Fruit fly (Drosophila melanogaster): Measurements from ENCODE around the gene RanBP3.

RanBP3 gene

DNA sequence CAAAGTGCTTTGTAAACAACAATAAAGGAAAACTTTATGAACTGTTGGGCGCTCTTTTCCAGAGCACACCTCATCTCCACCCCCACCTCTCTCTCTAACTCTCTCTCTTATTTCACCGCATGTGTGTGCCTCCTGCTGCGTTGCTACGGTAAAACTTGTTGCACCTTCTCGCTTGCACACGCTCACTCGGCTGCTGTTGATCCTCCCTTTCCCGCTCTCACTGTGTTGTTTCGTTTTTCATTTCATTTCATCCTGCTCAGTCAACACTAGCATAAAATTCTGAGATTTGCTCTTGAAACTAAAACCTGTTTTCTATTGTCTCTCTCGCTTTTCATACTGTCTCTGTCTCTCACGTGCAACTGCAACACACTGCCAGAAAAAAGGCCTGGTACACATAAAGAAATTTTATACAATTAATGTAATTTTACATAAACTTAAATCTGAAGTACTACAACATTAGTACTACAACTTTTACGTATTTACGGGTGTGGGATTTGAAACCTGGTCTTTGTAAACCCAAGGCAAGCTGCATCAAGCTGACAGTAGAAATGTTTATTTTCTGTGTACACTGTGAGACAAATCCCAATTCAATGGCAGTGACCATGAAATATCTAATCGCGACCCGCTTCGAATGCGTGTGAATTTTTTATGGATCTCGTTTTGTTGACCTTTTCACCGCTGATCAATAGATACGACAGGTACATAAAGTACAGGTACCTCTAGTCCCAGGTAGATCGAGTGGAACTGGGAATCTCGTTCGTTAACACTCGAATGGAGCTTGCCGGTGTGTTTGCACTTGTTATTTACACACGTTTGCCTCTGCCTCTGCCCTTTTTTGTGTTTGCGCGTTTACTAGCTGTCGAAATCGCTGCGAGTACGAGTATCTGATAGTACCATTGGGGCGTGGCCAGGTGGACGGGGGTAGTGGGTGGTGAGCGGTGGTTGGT is 30.1 kb upstream of the RanBP3 start (continued):
- TF ChIP-seq CG12391 (tag; optimal IDR thresholded peaks at IDR 0.05) (peak; percentile 94), BtbVII (GFP tag; optimal IDR thresholded peaks at IDR 0.05) (peak; percentile 79), cad (GFP tag; optimal IDR thresholded peaks at IDR 0.05) (peak; percentile 11), nmo (GFP tag; optimal IDR thresholded peaks at IDR 0.05) (peak; percentile 95), Lim3 (GFP tag; IDR thresholded peaks at IDR 0.05) (no peak), CG42726 (GFP tag; IDR thresholded peaks at IDR 0.05; ENCODE audit: partially characterized antibody) (no peak), tio (GFP tag; optimal IDR thresholded peaks at IDR 0.05) (peak; percentile 85), CG3847 (GFP tag; IDR thresholded peaks at IDR 0.05) (peak; percentile 50; the same call in 1 of the 2 replicates), CG1603 (tag; optimal IDR thresholded peaks at IDR 0.05) (peak; percentile 91), al (GFP tag; IDR thresholded peaks at IDR 0.05) (peak; percentile 24; the same call in 1 of the 2 replicates), Six4 (GFP tag; optimal IDR thresholded peaks at IDR 0.05) (peak; percentile 83), dysf (GFP tag; IDR thresholded peaks at IDR 0.05) (peak; percentile 74; the same call in 2 of the 3 replicates), Sin3A (optimal IDR thresholded peaks at IDR 0.05) (no peak), psq (GFP tag; optimal IDR thresholded peaks at IDR 0.05) (peak; percentile 52), CG17568 (GFP tag; optimal IDR thresholded peaks at IDR 0.05) (peak; percentile 73), chif (GFP tag; optimal IDR thresholded peaks at IDR 0.05) (peak; percentile 84 to 95), zfh2 (GFP tag; optimal IDR thresholded peaks at IDR 0.05) (no peak), CG8290 (GFP tag; optimal IDR thresholded peaks at IDR 0.05) (peak; percentile 74), CG8290 (tag; optimal IDR thresholded peaks at IDR 0.05) (peak; percentile 79 to 89), CG4360 (GFP tag; IDR thresholded peaks at IDR 0.05) (peak; percentile 30; the same call in 1 of the 2 replicates), crc (GFP tag; optimal IDR thresholded peaks at IDR 0.05) (peak; percentile 47), CG34422 (GFP tag; IDR thresholded peaks at IDR 0.05) (peak; percentile 77), CG8944 (GFP tag; optimal IDR thresholded peaks at IDR 0.05) (peak; percentile 73), ara (GFP tag; IDR thresholded peaks at IDR 0.05) (peak; percentile 93), Awh (GFP tag; IDR thresholded peaks at IDR 0.05) (peak; percentile 69), twi (tag; optimal IDR thresholded peaks at IDR 0.05) (peak; percentile 90), gcm2 (GFP tag; optimal IDR thresholded peaks at IDR 0.05) (peak; percentile 58), CG4854 (GFP tag; optimal IDR thresholded peaks at IDR 0.05) (peak; percentile 63), maf-S (GFP tag; optimal IDR thresholded peaks at IDR 0.05) (peak; percentile 60), CG32772 (GFP tag; IDR thresholded peaks at IDR 0.05) (peak; percentile 86), inv (GFP tag; IDR thresholded peaks at IDR 0.05; ENCODE audit: partially characterized antibody) (no peak), CG18764 (GFP tag; optimal IDR thresholded peaks at IDR 0.05) (peak; percentile 77), Hsf (GFP tag; optimal IDR thresholded peaks at IDR 0.05) (peak; percentile 90), HmgD (GFP tag; optimal IDR thresholded peaks at IDR 0.05) (peak; percentile 6), ATbp (GFP tag; optimal IDR thresholded peaks at IDR 0.05) (peak; percentile 89), CG18619 (GFP tag; optimal IDR thresholded peaks at IDR 0.05) (peak; percentile 76), CG12299 (tag; optimal IDR thresholded peaks at IDR 0.05) (peak; percentile 76), CG2875 (GFP tag; optimal IDR thresholded peaks at IDR 0.05) (peak; percentile 93), Asciz (GFP tag; optimal IDR thresholded peaks at IDR 0.05) (peak; percentile 81), CG14014 (GFP tag; IDR thresholded peaks at IDR 0.05) (peak; percentile 61; the same call in 1 of the 2 replicates), Xrp1 (GFP tag; IDR thresholded peaks at IDR 0.05) (peak; percentile 95), CHES-1-like (GFP tag; optimal IDR thresholded peaks at IDR 0.05) (peak; percentile 38), lov (optimal IDR thresholded peaks at IDR 0.05) (no peak), lov (GFP tag; IDR thresholded peaks at IDR 0.05) (peak; percentile 89), Side (GFP tag; optimal IDR thresholded peaks at IDR 0.05) (peak; percentile 55), cg (GFP tag; optimal IDR thresholded peaks at IDR 0.05) (peak; percentile 36), fd102C (GFP tag; optimal IDR thresholded peaks at IDR 0.05) (peak; percentile 88), CG11560 (tag; IDR thresholded peaks at IDR 0.05) (peak; percentile 37; the same call in 1 of the 3 replicates), pfk (GFP tag; optimal IDR thresholded peaks at IDR 0.05) (peak; percentile 91)
